Fruit fly (Drosophila melanogaster) whole organism, embryonic: ENCODE results near the gene CG18748.

Source experiments
- Aef1 ChIP-seq: fragments of 200-800 bp; sonication (Bioruptor generic); IDR thresholded peaks from 3 replicates; pipeline ENCODE4 v1.3.6; 2022; ENCODE audit warnings: missing biosample characterization, missing genetic modification characterization
- Atf-2 ChIP-seq: fragments of 200-800 bp; sonication (Bioruptor generic); optimal IDR thresholded peaks from 2 replicates; lab custom pipeline; 2016; ENCODE audit warnings: missing biosample characterization, missing genetic modification characterization
- Awh ChIP-seq: fragments of 200-800 bp; sonication (Bioruptor generic); IDR thresholded peaks from 2 replicates; pipeline ENCODE4, ENCODE4 v1.3.6; 2022; ENCODE audit warnings: missing biosample characterization, missing genetic modification characterization
- BtbVII ChIP-seq: fragments of 200-800 bp; sonication (Bioruptor generic); optimal IDR thresholded peaks from 3 replicates; lab custom pipeline; 2017; ENCODE audit warnings: missing biosample characterization, mild to moderate bottlenecking, missing genetic modification characterization
- C15 ChIP-seq: fragments of 200-800 bp; sonication (Bioruptor generic); IDR thresholded peaks from 3 replicates; pipeline ENCODE4 v1.3.6; 2022; ENCODE audit warnings: missing biosample characterization, missing genetic modification characterization
- CG10147 ChIP-seq: fragments of 200-800 bp; sonication (Bioruptor generic); optimal IDR thresholded peaks from 2 replicates; lab custom pipeline; 2019; ENCODE audit warnings: missing biosample characterization, mild to moderate bottlenecking, missing genetic modification characterization, moderate library complexity
- CG1024 ChIP-seq: fragments of 200-800 bp; sonication (Bioruptor generic); IDR thresholded peaks from 2 replicates; pipeline ENCODE4 v1.3.6; 2022; ENCODE audit warnings: missing biosample characterization, missing genetic modification characterization
- CG10462 ChIP-seq: fragments of 200-800 bp; sonication (Bioruptor generic); optimal IDR thresholded peaks from 2 replicates; lab custom pipeline; 2016; ENCODE audit warnings: missing biosample characterization, missing genetic modification characterization
- CG11093 ChIP-seq: fragments of 200-800 bp; sonication (Bioruptor generic); IDR thresholded peaks from 3 replicates; pipeline ENCODE4 v1.3.6; 2022; ENCODE audit warnings: missing biosample characterization, missing genetic modification characterization
- CG13287 ChIP-seq: fragments of 200-800 bp; sonication (Bioruptor generic); IDR thresholded peaks from 2 replicates; pipeline ENCODE4 v1.3.6; 2022; ENCODE audit warnings: missing biosample characterization, missing genetic modification characterization; ENCODE audit not compliant: partially characterized antibody
- CG14710 ChIP-seq: fragments of 200-800 bp; sonication (Bioruptor generic); optimal IDR thresholded peaks from 3 replicates; lab custom pipeline; 2019; ENCODE audit warnings: missing biosample characterization, mild to moderate bottlenecking, missing genetic modification characterization, moderate library complexity
- CG15514 ChIP-seq: fragments of 200-800 bp; sonication (Bioruptor generic); optimal IDR thresholded peaks from 3 replicates; lab custom pipeline; 2017; ENCODE audit warnings: missing biosample characterization, missing genetic modification characterization, mild to moderate bottlenecking, moderate library complexity, missing genetic modification reagents
- CG1602 ChIP-seq: fragments of 200-800 bp; sonication (Bioruptor generic); optimal IDR thresholded peaks from 3 replicates; lab custom pipeline; 2016; ENCODE audit warnings: missing biosample characterization, missing genetic modification characterization
- CG16815 ChIP-seq: fragments of 200-800 bp; sonication (Bioruptor generic); optimal IDR thresholded peaks from 3 replicates; lab custom pipeline; 2017; ENCODE audit warnings: missing biosample characterization, mild to moderate bottlenecking, missing genetic modification characterization
- CG16863 ChIP-seq: fragments of 200-800 bp; sonication (Bioruptor generic); optimal IDR thresholded peaks from 3 replicates; lab custom pipeline; 2016; ENCODE audit warnings: missing biosample characterization, missing genetic modification characterization
- CG18476 ChIP-seq: fragments of 200-800 bp; sonication (Bioruptor generic); optimal IDR thresholded peaks from 2 replicates; lab custom pipeline; 2016; ENCODE audit warnings: missing biosample characterization, mild to moderate bottlenecking, missing genetic modification characterization
- CG18619 ChIP-seq: fragments of 200-800 bp; sonication (Bioruptor generic); optimal IDR thresholded peaks from 3 replicates; lab custom pipeline; 2017; ENCODE audit warnings: missing biosample characterization, mild to moderate bottlenecking, missing genetic modification characterization
- CG18764 ChIP-seq: fragments of 200-800 bp; sonication (Bioruptor generic); optimal IDR thresholded peaks from 3 replicates; lab custom pipeline; 2016; ENCODE audit warnings: missing biosample characterization, missing genetic modification characterization
- CG42726 ChIP-seq: fragments of 200-800 bp; sonication (Bioruptor generic); IDR thresholded peaks from 2 replicates; pipeline ENCODE4 v1.3.6; 2022; ENCODE audit warnings: missing biosample characterization, missing genetic modification characterization; ENCODE audit not compliant: partially characterized antibody
- CG43689 ChIP-seq: fragments of 200-800 bp; sonication (Bioruptor generic); IDR thresholded peaks from 2 replicates; pipeline ENCODE4 v1.3.6; 2022; ENCODE audit warnings: missing biosample characterization, missing genetic modification characterization
- CG4617 ChIP-seq: fragments of 200-800 bp; sonication (Bioruptor generic); optimal IDR thresholded peaks from 3 replicates; lab custom pipeline; 2016; ENCODE audit warnings: missing biosample characterization, missing genetic modification characterization, borderline replicate concordance
- CG5245 ChIP-seq: fragments of 200-800 bp; sonication (Bioruptor generic); optimal IDR thresholded peaks from 3 replicates; lab custom pipeline; 2016; ENCODE audit warnings: missing biosample characterization, missing genetic modification characterization
- CG9437 ChIP-seq: fragments of 200-800 bp; sonication (Bioruptor generic); optimal IDR thresholded peaks from 2 replicates; lab custom pipeline; 2018; ENCODE audit warnings: missing biosample characterization, mild to moderate bottlenecking, missing genetic modification characterization
- CG9609 ChIP-seq: fragments of 200-800 bp; sonication (Bioruptor generic); optimal IDR thresholded peaks from 3 replicates; lab custom pipeline; 2016; ENCODE audit warnings: missing biosample characterization, missing genetic modification characterization
- HHEX ChIP-seq: fragments of 200-800 bp; sonication (Bioruptor generic); optimal IDR thresholded peaks from 3 replicates; lab custom pipeline; 2017; ENCODE audit warnings: missing biosample characterization, mild to moderate bottlenecking, missing genetic modification characterization, missing genetic modification reagents
- HLH54F ChIP-seq: fragments of 200-800 bp; sonication (Bioruptor generic); optimal IDR thresholded peaks from 3 replicates; lab custom pipeline; 2016; ENCODE audit warnings: missing biosample characterization, missing genetic modification characterization
- Hr39 ChIP-seq: fragments of >200 bp; optimal IDR thresholded peaks from 2 replicates; lab custom pipeline; 2017
- MTF-1 ChIP-seq: fragments of 200-800 bp; sonication (Bioruptor generic); optimal IDR thresholded peaks from 2 replicates; lab custom pipeline; 2018; ENCODE audit warnings: missing biosample characterization, mild to moderate bottlenecking, missing genetic modification characterization, borderline replicate concordance
- Mad ChIP-seq: fragments of 200-800 bp; sonication (Bioruptor generic); optimal IDR thresholded peaks from 2 replicates; lab custom pipeline; 2016; ENCODE audit warnings: missing biosample characterization, missing genetic modification characterization
- ac ChIP-seq: fragments of 200-800 bp; sonication (Bioruptor generic); optimal IDR thresholded peaks from 3 replicates; lab custom pipeline; 2017; ENCODE audit warnings: missing biosample characterization, mild to moderate bottlenecking, missing genetic modification characterization
- aop ChIP-seq: fragments of 200-800 bp; sonication (Bioruptor generic); IDR thresholded peaks from 2 replicates; pipeline ENCODE4 v1.3.6; 2022; ENCODE audit warnings: missing biosample characterization, missing genetic modification characterization
- ase ChIP-seq: fragments of 200-800 bp; sonication (Bioruptor generic); IDR thresholded peaks from 3 replicates; pipeline ENCODE4 v1.3.6; 2022; ENCODE audit warnings: missing biosample characterization, missing genetic modification characterization
- az2 ChIP-seq: fragments of 200-800 bp; sonication (Bioruptor generic); optimal IDR thresholded peaks from 3 replicates; lab custom pipeline; 2016; ENCODE audit warnings: missing biosample characterization, missing genetic modification characterization
- bsh ChIP-seq, 2 experiments: fragments of 200-800 bp; sonication (Bioruptor generic); optimal IDR thresholded peaks; 2 replicates each; lab custom pipeline; 2017 to 2018; ENCODE audit warnings: mild to moderate bottlenecking in 2 of 2, missing biosample characterization in 2 of 2, missing genetic modification characterization in 2 of 2, moderate library complexity in 1 of 2
- ci ChIP-seq: fragments of 200-800 bp; sonication (Bioruptor generic); IDR thresholded peaks from 3 replicates; pipeline ENCODE4 v1.3.6; 2022; ENCODE audit warnings: missing biosample characterization, missing genetic modification characterization
- dan ChIP-seq: fragments of 200-800 bp; sonication (Bioruptor generic); IDR thresholded peaks from 2 replicates; pipeline ENCODE4 v1.3.6; 2022; ENCODE audit warnings: missing biosample characterization, missing genetic modification characterization
- emc ChIP-seq: fragments of 200-800 bp; sonication (Bioruptor generic); optimal IDR thresholded peaks from 2 replicates; lab custom pipeline; 2016; ENCODE audit warnings: missing biosample characterization, missing genetic modification characterization
- ems ChIP-seq: fragments of 200-800 bp; sonication (Bioruptor generic); optimal IDR thresholded peaks from 3 replicates; lab custom pipeline; 2016; ENCODE audit warnings: missing biosample characterization, missing genetic modification characterization
- fd64A ChIP-seq: fragments of 200-800 bp; sonication (Bioruptor generic); optimal IDR thresholded peaks from 3 replicates; lab custom pipeline; 2018; ENCODE audit warnings: missing biosample characterization, mild to moderate bottlenecking, missing genetic modification characterization
- gfzf ChIP-seq: fragments of 200-800 bp; sonication (Bioruptor generic); optimal IDR thresholded peaks from 2 replicates; lab custom pipeline; 2016; ENCODE audit warnings: missing biosample characterization, mild to moderate bottlenecking, missing genetic modification characterization, moderate library complexity
- gro ChIP-seq: fragments of 200-800 bp; sonication (Bioruptor generic); optimal IDR thresholded peaks from 2 replicates; lab custom pipeline; 2016; ENCODE audit warnings: missing biosample characterization, missing genetic modification characterization
- inv ChIP-seq: fragments of 200-800 bp; sonication (Bioruptor generic); IDR thresholded peaks from 2 replicates; pipeline ENCODE4 v1.3.6; 2022; ENCODE audit warnings: missing biosample characterization, missing genetic modification characterization; ENCODE audit not compliant: partially characterized antibody
- jigr1 ChIP-seq: fragments of 200-800 bp; sonication (Bioruptor generic); IDR thresholded peaks from 3 replicates; pipeline ENCODE4 v1.3.6; 2022; ENCODE audit warnings: missing biosample characterization, missing genetic modification characterization
- jumu ChIP-seq: fragments of 200-800 bp; sonication (Bioruptor generic); optimal IDR thresholded peaks from 3 replicates; lab custom pipeline; 2016; ENCODE audit warnings: missing biosample characterization, missing genetic modification characterization
- onecut ChIP-seq: fragments of 200-800 bp; sonication (Bioruptor generic); IDR thresholded peaks from 2 replicates; pipeline ENCODE4 v1.3.6; 2022; ENCODE audit warnings: missing biosample characterization, missing genetic modification characterization
- row ChIP-seq: fragments of 200-800 bp; sonication (Bioruptor generic); IDR thresholded peaks from 3 replicates; pipeline ENCODE4 v1.3.6; 2022; ENCODE audit warnings: missing biosample characterization, missing genetic modification characterization
- sens ChIP-seq: fragments of 200-800 bp; sonication (Bioruptor generic); peaks from one replicate; lab custom pipeline; 2016; ENCODE audit warnings: missing biosample characterization, missing genetic modification characterization
- tgo ChIP-seq: fragments of 200-800 bp; sonication (Bioruptor generic); IDR thresholded peaks from 3 replicates; pipeline ENCODE4 v1.3.6; 2022; ENCODE audit warnings: missing biosample characterization, missing genetic modification characterization
- trem ChIP-seq: fragments of 200-800 bp; optimal IDR thresholded peaks from 3 replicates; lab custom pipeline; 2019; ENCODE audit warnings: missing biosample characterization, mild to moderate bottlenecking, missing genetic modification characterization, moderate library complexity

CG18748 gene

dm6 chr3R:7809662-7810621, 22.2 kb upstream of the CG18748 start, which contains the start of the genes CG2993 and sgll (continued):
- TF ChIP-seq ems, result peak; percentile 84
- TF ChIP-seq dan (GFP tag; lab: Robert Waterston, UW), result peak; percentile 46; the same call in 1 of the 2 replicates
- peak; percentile 92 for TF ChIP-seq Awh (GFP tag; lab: Robert Waterston, UW)
- peak; percentile 90 for TF ChIP-seq CG18764 (GFP tag; lab: Kevin White, UChicago)
- peak; percentile 86 for TF ChIP-seq CG4617 (GFP tag; lab: Kevin White, UChicago)
- TF ChIP-seq CG42726 (GFP tag; lab: Robert Waterston, UW), result peak; percentile 83
- peak; percentile 86 for TF ChIP-seq CG18619 (GFP tag; lab: Kevin White, UChicago)
- peak; percentile 95 for TF ChIP-seq CG1602 (GFP tag; lab: Kevin White, UChicago)
- TF ChIP-seq CG9609 (GFP tag; lab: Kevin White, UChicago), result peak; percentile 93
- TF ChIP-seq trem (tag; lab: Kevin White, UChicago), result peak; percentile 61
- peak; percentile 6 for TF ChIP-seq BtbVII (GFP tag; lab: Kevin White, UChicago)
- peak; percentile 87 for TF ChIP-seq CG11093 (GFP tag; lab: Robert Waterston, UW)
- no peak for TF ChIP-seq CG10147 (GFP tag; lab: Kevin White, UChicago)
- TF ChIP-seq ac (GFP tag; lab: Kevin White, UChicago), result peak; percentile 68
- peak; percentile 76; the same call in 2 of the 3 replicates for TF ChIP-seq jigr1 (GFP tag; lab: Robert Waterston, UW)
- peak; percentile 40 for TF ChIP-seq CG18476 (GFP tag; lab: Kevin White, UChicago)
- TF ChIP-seq CG9437 (GFP tag; lab: Kevin White, UChicago), result peak; percentile 51
- peak; percentile 95 for TF ChIP-seq CG16863 (GFP tag; lab: Kevin White, UChicago)
- TF ChIP-seq Mad (GFP tag; lab: Kevin White, UChicago), result peak; percentile 79
- peak; percentile 93 for TF ChIP-seq ase (GFP tag; lab: Robert Waterston, UW)
- peak; percentile 79 for TF ChIP-seq HHEX (GFP tag; lab: Kevin White, UChicago)
- peak; percentile 97 for TF ChIP-seq az2 (GFP tag; lab: Kevin White, UChicago)
- TF ChIP-seq CG5245 (GFP tag; lab: Kevin White, UChicago), result peak; percentile 98
- peak; percentile 91 for TF ChIP-seq HLH54F (GFP tag; lab: Kevin White, UChicago)
- TF ChIP-seq Hr39 (lab: Kevin White, UChicago), result no peak
- TF ChIP-seq gfzf (GFP tag; lab: Kevin White, UChicago), result peak; percentile 89
- TF ChIP-seq CG15514 (GFP tag; lab: Kevin White, UChicago), result peak; percentile 76
- peak; percentile 77 for TF ChIP-seq gro
- peak; percentile 48 for TF ChIP-seq CG13287 (GFP tag; lab: Robert Waterston, UW)
- TF ChIP-seq Aef1, result peak; percentile 89
- TF ChIP-seq C15 (GFP tag; lab: Robert Waterston, UW), result no peak; the same call in 2 of the 3 replicates
- peak; percentile 92 for TF ChIP-seq onecut (GFP tag; lab: Robert Waterston, UW)
- no peak for TF ChIP-seq CG14710 (tag; lab: Kevin White, UChicago)
- TF ChIP-seq emc, result peak; percentile 91
- peak; percentile 38; the same call in 1 of the 2 replicates for TF ChIP-seq aop (GFP tag; lab: Robert Waterston, UW)
- peak; percentile 93 for TF ChIP-seq CG16815 (GFP tag; lab: Kevin White, UChicago)
- no peak for TF ChIP-seq fd64A (GFP tag; lab: Kevin White, UChicago)
- peak in 1 of 2 experiments; percentile 87 for TF ChIP-seq bsh (GFP tag; optimal IDR thresholded peaks at IDR 0.05; lab: Kevin White, UChicago)
- TF ChIP-seq Atf-2 (GFP tag; lab: Kevin White, UChicago), result peak; percentile 95
- peak; percentile 77 for TF ChIP-seq CG10462 (GFP tag; lab: Kevin White, UChicago)
- peak; percentile 64 for TF ChIP-seq row
- peak; percentile 77 for TF ChIP-seq CG43689 (GFP tag; lab: Robert Waterston, UW)
- TF ChIP-seq jumu (GFP tag; lab: Kevin White, UChicago), result peak; percentile 93
- peak; percentile 95 for TF ChIP-seq sens (GFP tag; lab: Kevin White, UChicago)
- TF ChIP-seq tgo (GFP tag; lab: Robert Waterston, UW), result peak; percentile 92
- peak; percentile 93 for TF ChIP-seq MTF-1 (GFP tag; lab: Kevin White, UChicago)
- TF ChIP-seq ci (GFP tag; lab: Robert Waterston, UW), result peak; percentile 97
- peak; percentile 90 for TF ChIP-seq CG1024 (GFP tag; lab: Robert Waterston, UW)
- TF ChIP-seq inv, result no peak; the same call in 1 of the 2 replicates
